Worm (Caenorhabditis elegans) whole organism, mixed stage, embryonic: ENCODE results near the gene T26E4.2.

Experiments
- ces-1 ChIP-seq: fragments of 150-350 bp; optimal IDR thresholded peaks from 2 replicates; lab custom pipeline; 2014; ENCODE audit warnings: missing biosample characterization, missing genetic modification reagents, missing genetic modification characterization
- nhr-28 ChIP-seq: fragments of 150-350 bp; optimal IDR thresholded peaks from 2 replicates; lab custom pipeline; 2014; ENCODE audit warnings: missing biosample characterization, missing genetic modification characterization

DNA sequence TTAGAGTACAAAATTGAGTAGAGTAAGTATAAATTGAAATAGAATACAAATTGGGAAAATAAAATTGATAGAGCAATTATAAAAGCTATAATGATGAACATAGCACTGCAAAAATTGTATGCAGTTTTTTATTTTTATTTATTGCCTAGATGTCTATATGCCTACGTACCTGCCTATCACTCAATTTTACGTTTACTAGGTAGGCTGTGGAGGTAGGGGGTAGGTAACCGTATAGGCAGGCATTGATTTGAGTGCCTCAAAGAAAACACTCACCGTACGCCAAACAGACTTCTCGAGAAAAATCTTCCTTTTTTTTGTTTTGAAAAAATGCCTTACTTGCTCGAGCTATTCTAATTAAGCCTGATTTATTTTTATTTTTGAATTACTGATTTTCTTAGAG is 50.4 kb downstream of the T26E4.2 start, which contains the start of gene srbc-56:
- TF ChIP-seq nhr-28 (tag; lab: Kevin White, UChicago) (no peak), ces-1 (no peak)
